Comparison of ENCODE assay signal across 1 worm cellular context in genomic region chrIII:10881996-10882395, ce11.
TF ChIP-seq lines count a peak whose summit lies in the region.

No protein-coding gene starts in this region.

TF ChIP-seq in whole organism, L1 larva, 84 proteins besides CTCF, POLR2A, EP300 and RAD21 (continued from another document):
- TF ChIP-seq nhr-47 (tag; optimal IDR thresholded peaks at IDR 0.05; lab: Kevin White, UChicago) (peak; percentile 84), egl-27 (tag; optimal IDR thresholded peaks at IDR 0.05; lab: Kevin White, UChicago) (no peak), ceh-90 (tag; optimal IDR thresholded peaks at IDR 0.05; lab: Kevin White, UChicago) (no peak), unc-130 (tag; optimal IDR thresholded peaks at IDR 0.05; lab: Kevin White, UChicago) (peak; percentile 31), snu-23 (GFP tag; optimal IDR thresholded peaks at IDR 0.05; lab: Kevin White, UChicago) (peak; percentile 84), efl-1 (optimal IDR thresholded peaks at IDR 0.05; lab: Kevin White, UChicago) (peak; percentile 80 to 84), efl-1 (GFP tag; optimal IDR thresholded peaks at IDR 0.05 in 1 of 2; lab: Kevin White, UChicago) (peak; percentile 78 to 96), C16A3.4 (tag; optimal IDR thresholded peaks at IDR 0.05; lab: Kevin White, UChicago) (peak; percentile 59), nhr-84 (tag; optimal IDR thresholded peaks at IDR 0.05; lab: Kevin White, UChicago) (no peak), dsc-1 (tag; optimal IDR thresholded peaks at IDR 0.05; lab: Kevin White, UChicago) (peak; percentile 81), sup-37 (GFP tag; optimal IDR thresholded peaks at IDR 0.05; lab: Kevin White, UChicago) (no peak), pag-3 (tag; optimal IDR thresholded peaks at IDR 0.05; lab: Kevin White, UChicago; ENCODE audit: borderline replicate concordance, insufficient read depth) (no peak), unc-30 (tag; optimal IDR thresholded peaks at IDR 0.05; lab: Kevin White, UChicago) (no peak), unc-62 (GFP tag; optimal IDR thresholded peaks at IDR 0.05; lab: Kevin White, UChicago) (no peak), sox-4 (tag; optimal IDR thresholded peaks at IDR 0.05; lab: Kevin White, UChicago) (peak; percentile 20), lin-35 (GFP tag; optimal IDR thresholded peaks at IDR 0.05; lab: Kevin White, UChicago) (peak; percentile 64 to 84), mab-9 (GFP tag; IDR thresholded peaks at IDR 0.05; lab: Robert Waterston, UW) (0 out of 2 replicates have a peak, but pooled peaks have one; percentile 25), aha-1 (tag; optimal IDR thresholded peaks at IDR 0.05; lab: Kevin White, UChicago) (peak; percentile 2), elt-2 (tag; optimal IDR thresholded peaks at IDR 0.05; lab: Kevin White, UChicago) (no peak), xbp-1 (tag; optimal IDR thresholded peaks at IDR 0.05; lab: Kevin White, UChicago) (peak; percentile 79), aly-2 (tag; optimal IDR thresholded peaks at IDR 0.05; lab: Kevin White, UChicago) (peak; percentile 41), skn-1 (tag; optimal IDR thresholded peaks at IDR 0.05; lab: Kevin White, UChicago) (peak; percentile 80), nhr-11 (tag; optimal IDR thresholded peaks at IDR 0.05; lab: Kevin White, UChicago) (peak; percentile 58), mdl-1 (tag; optimal IDR thresholded peaks at IDR 0.05; lab: Kevin White, UChicago) (peak in 1 of 2 experiments; percentile 52), C34B4.2 (tag; optimal IDR thresholded peaks at IDR 0.05; lab: Kevin White, UChicago) (no peak), unc-86 (tag; optimal IDR thresholded peaks at IDR 0.05; lab: Kevin White, UChicago) (peak; percentile 74), egl-13 (tag; optimal IDR thresholded peaks at IDR 0.05; lab: Kevin White, UChicago) (peak; percentile 60), tbx-2 (tag; optimal IDR thresholded peaks at IDR 0.05; lab: Kevin White, UChicago) (peak; percentile 79), F16B12.6 (tag; optimal IDR thresholded peaks at IDR 0.05; lab: Kevin White, UChicago) (peak; percentile 53), nhr-71 (tag; optimal IDR thresholded peaks at IDR 0.05; lab: Kevin White, UChicago) (no peak), pax-3 (tag; optimal IDR thresholded peaks at IDR 0.05; lab: Kevin White, UChicago) (no peak), ztf-4 (tag; optimal IDR thresholded peaks at IDR 0.05; lab: Kevin White, UChicago) (no peak), isw-1 (GFP tag; IDR thresholded peaks at IDR 0.05; lab: Robert Waterston, UW) (peak; percentile 61), blmp-1 (tag; optimal IDR thresholded peaks at IDR 0.05; lab: Kevin White, UChicago) (peak; percentile 40)
